1 fruit fly cellular context compared by ENCODE assay signal in the genomic region with DNA sequence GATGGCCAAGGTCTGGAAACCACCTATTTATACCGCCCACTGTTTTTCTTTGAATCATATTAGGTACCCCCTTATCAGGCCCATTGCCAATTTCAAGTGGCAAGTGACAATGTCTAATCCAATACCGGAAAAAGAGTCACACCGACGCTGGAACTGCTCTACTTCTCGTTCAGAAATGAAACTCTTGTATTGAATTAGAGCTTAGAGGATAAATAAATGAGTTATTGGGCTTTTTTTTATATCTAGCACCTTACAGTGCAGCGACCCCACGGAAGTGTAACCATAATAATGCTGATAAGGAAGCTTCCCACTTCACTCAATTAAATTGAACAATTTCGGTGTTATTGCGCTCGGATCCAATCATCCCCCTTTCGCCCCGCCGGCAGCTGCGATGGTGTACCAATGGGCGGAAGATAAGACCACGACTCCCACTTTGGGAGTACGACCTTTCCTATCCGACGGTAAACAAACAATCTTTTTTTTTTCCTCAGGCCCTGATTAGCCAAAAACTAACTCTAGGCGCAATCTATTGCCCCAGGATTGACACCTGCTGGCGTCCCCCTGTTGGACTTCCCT.
TF ChIP-seq lines count a peak whose summit lies in the region.

Gene CG15043, minus strand, starts transcription at position 4 of the 576 bp plus-strand sequence.

TF ChIP-seq in whole organism, embryonic, 481 proteins besides CTCF, POLR2A, EP300 and RAD21 (continued from another document):
- no peak for TF ChIP-seq zen (tag; optimal IDR thresholded peaks at IDR 0.05; lab: Kevin White, UChicago)
- TF ChIP-seq CG17328 (GFP tag; IDR thresholded peaks at IDR 0.05; lab: Robert Waterston, UW), result no peak
- TF ChIP-seq kah (GFP tag; optimal IDR thresholded peaks at IDR 0.05; lab: Kevin White, UChicago), result no peak
- TF ChIP-seq Med (GFP tag; lab: Kevin White, UChicago), result peak; percentile 84
- peak; percentile 18 for TF ChIP-seq NK7.1 (GFP tag; optimal IDR thresholded peaks at IDR 0.05; lab: Kevin White, UChicago)
- TF ChIP-seq CG7786 (GFP tag; optimal IDR thresholded peaks at IDR 0.05; lab: Kevin White, UChicago), result peak; percentile 49
- peak; percentile 46; the same call in 1 of the 2 replicates for TF ChIP-seq Ada2b (GFP tag; IDR thresholded peaks at IDR 0.05; lab: Robert Waterston, UW)
- TF ChIP-seq CG13624 (GFP tag; optimal IDR thresholded peaks at IDR 0.05; lab: Kevin White, UChicago), result peak; percentile 34
- TF ChIP-seq Trl (optimal IDR thresholded peaks at IDR 0.05; lab: Kevin White, UChicago), result no peak
- no peak for TF ChIP-seq Trl (GFP tag; optimal IDR thresholded peaks at IDR 0.05; lab: Kevin White, UChicago)
- TF ChIP-seq CG1647 (GFP tag; optimal IDR thresholded peaks at IDR 0.05; lab: Kevin White, UChicago), result peak; percentile 6
- TF ChIP-seq Doc3 (GFP tag; IDR thresholded peaks at IDR 0.05; lab: Robert Waterston, UW; ENCODE audit: partially characterized antibody), result no peak
- TF ChIP-seq amos (GFP tag; IDR thresholded peaks at IDR 0.05; lab: Robert Waterston, UW; ENCODE audit: partially characterized antibody), result no peak
- peak; percentile 6 for TF ChIP-seq nmo (GFP tag; optimal IDR thresholded peaks at IDR 0.05; lab: Kevin White, UChicago)
- peak; percentile 39 for TF ChIP-seq CG4730 (GFP tag; IDR thresholded peaks at IDR 0.05; lab: Robert Waterston, UW)
- peak; percentile 61; the same call in 2 of the 3 replicates for TF ChIP-seq dysf (GFP tag; IDR thresholded peaks at IDR 0.05; lab: Robert Waterston, UW)
- TF ChIP-seq CG17359 (tag; optimal IDR thresholded peaks at IDR 0.05; lab: Kevin White, UChicago), result peak; percentile 40
- TF ChIP-seq crol (GFP tag; IDR thresholded peaks at IDR 0.05; lab: Robert Waterston, UW), result peak; percentile 41; the same call in 1 of the 2 replicates
- no peak for TF ChIP-seq nom (GFP tag; optimal IDR thresholded peaks at IDR 0.05; lab: Kevin White, UChicago)
- no peak for TF ChIP-seq Ets97D (GFP tag; optimal IDR thresholded peaks at IDR 0.05; lab: Kevin White, UChicago)
- TF ChIP-seq Fer3 (tag; optimal IDR thresholded peaks at IDR 0.05; lab: Kevin White, UChicago), result peak; percentile 56
- peak; percentile 12 for TF ChIP-seq CG9727 (GFP tag; optimal IDR thresholded peaks at IDR 0.05; lab: Kevin White, UChicago)
- TF ChIP-seq sug (tag; optimal IDR thresholded peaks at IDR 0.05; lab: Kevin White, UChicago), result peak; percentile 22
- peak; percentile 55; the same call in 1 of the 3 replicates for TF ChIP-seq ase (GFP tag; IDR thresholded peaks at IDR 0.05; lab: Robert Waterston, UW)
- TF ChIP-seq bab2 (GFP tag; optimal IDR thresholded peaks at IDR 0.05; lab: Kevin White, UChicago), result no peak
- TF ChIP-seq CG1792 (GFP tag; optimal IDR thresholded peaks at IDR 0.05; lab: Kevin White, UChicago), result no peak
- peak; percentile 37 for TF ChIP-seq pho (GFP tag; optimal IDR thresholded peaks at IDR 0.05; lab: Kevin White, UChicago)
- TF ChIP-seq Xrp1 (GFP tag; IDR thresholded peaks at IDR 0.05; lab: Robert Waterston, UW), result peak; percentile 38; the same call in 1 of the 2 replicates
- peak; percentile 25 to 29 for TF ChIP-seq Pdp1 (GFP tag; optimal IDR thresholded peaks at IDR 0.05; lab: Kevin White, UChicago)
- no peak for TF ChIP-seq CG2199 (GFP tag; IDR thresholded peaks at IDR 0.05; lab: Robert Waterston, UW)
- TF ChIP-seq Atf6 (GFP tag; IDR thresholded peaks at IDR 0.05; lab: Robert Waterston, UW), result peak; percentile 49; the same call in 1 of the 2 replicates
- no peak for TF ChIP-seq NC2α (GFP tag; optimal IDR thresholded peaks at IDR 0.05; lab: Kevin White, UChicago)
- no peak for TF ChIP-seq vfl (GFP tag; optimal IDR thresholded peaks at IDR 0.05; lab: Kevin White, UChicago)
- no peak for TF ChIP-seq CG6791 (GFP tag; IDR thresholded peaks at IDR 0.05; lab: Robert Waterston, UW; ENCODE audit: partially characterized antibody)
- no peak for TF ChIP-seq sr (GFP tag; IDR thresholded peaks at IDR 0.05; lab: Robert Waterston, UW)
- no peak for TF ChIP-seq Jarid2 (GFP tag; optimal IDR thresholded peaks at IDR 0.05; lab: Kevin White, UChicago)
- no peak for TF ChIP-seq CG17361 (GFP tag; IDR thresholded peaks at IDR 0.05; lab: Robert Waterston, UW)
- no peak for TF ChIP-seq CG16779 (GFP tag; IDR thresholded peaks at IDR 0.05; lab: Robert Waterston, UW)
- 0 out of 2 replicates have a peak, but pooled peaks have one; percentile 32 for TF ChIP-seq CG14667 (GFP tag; IDR thresholded peaks at IDR 0.05; lab: Robert Waterston, UW)
- TF ChIP-seq CG9932 (GFP tag; IDR thresholded peaks at IDR 0.05; lab: Robert Waterston, UW), result peak; percentile 54
- TF ChIP-seq CG12071 (GFP tag; optimal IDR thresholded peaks at IDR 0.05; lab: Kevin White, UChicago), result no peak
- TF ChIP-seq salm (tag; optimal IDR thresholded peaks at IDR 0.05; lab: Kevin White, UChicago), result no peak
- no peak for TF ChIP-seq hkb (optimal IDR thresholded peaks at IDR 0.05; lab: Kevin White, UChicago)
- peak; percentile 57 for TF ChIP-seq hkb (GFP tag; IDR thresholded peaks at IDR 0.05; lab: Robert Waterston, UW)
- TF ChIP-seq pita (GFP tag; optimal IDR thresholded peaks at IDR 0.05; lab: Kevin White, UChicago), result no peak
